Worm (Caenorhabditis elegans) whole organism, mixed stage, embryonic: ENCODE results near the gene H06I04.6.

ENCODE experiments used
- nhr-12 ChIP-seq: fragments of 150-350 bp; optimal IDR thresholded peaks from 2 replicates; lab custom pipeline; 2014; ENCODE audit warnings: missing biosample characterization, missing genetic modification characterization
- nhr-237 ChIP-seq: fragments of 150-350 bp; optimal IDR thresholded peaks from 2 replicates; lab custom pipeline; 2014; ENCODE audit warnings: missing biosample characterization, missing genetic modification characterization
- sptf-1 ChIP-seq: sonication (generic microtip); optimal IDR thresholded peaks from 2 replicates; lab custom pipeline; 2017; ENCODE audit warnings: mild to moderate bottlenecking, missing genetic modification characterization, moderate library complexity, missing compliant biosample characterization
- unc-120 ChIP-seq: sonication (generic microtip); optimal IDR thresholded peaks from 2 replicates; lab custom pipeline; 2017; ENCODE audit warnings: missing genetic modification characterization, missing compliant biosample characterization; ENCODE audit not compliant: poor library complexity, severe bottlenecking
- unc-39 ChIP-seq: fragments of 150-350 bp; optimal IDR thresholded peaks from 2 replicates; lab custom pipeline; 2014; ENCODE audit warnings: missing biosample characterization, missing genetic modification characterization

DNA sequence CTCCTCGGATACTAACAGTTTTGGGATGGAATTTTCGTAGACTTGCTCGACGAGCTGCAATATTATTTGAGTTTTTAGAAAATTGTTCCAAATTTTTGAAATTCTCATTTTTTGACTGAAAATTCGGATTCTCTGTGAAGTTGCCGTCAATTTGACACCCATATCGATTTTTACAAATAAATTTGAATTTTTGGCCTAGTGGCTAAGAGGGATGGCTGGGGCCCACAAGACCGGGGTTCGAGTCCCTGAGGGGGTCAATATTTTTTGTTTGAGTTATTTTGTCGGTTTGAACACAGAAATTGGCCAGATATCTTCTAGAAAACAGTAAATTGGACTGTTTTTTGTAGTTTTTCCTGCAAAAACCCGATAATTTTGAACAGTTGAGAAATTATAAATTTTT, 46.5 kb upstream of the H06I04.6 start:
- TF ChIP-seq nhr-237 (tag; lab: Kevin White, UChicago) (no peak), unc-120 (no peak), sptf-1 (tag; lab: Kevin White, UChicago) (no peak), nhr-12 (tag; lab: Kevin White, UChicago) (no peak), unc-39 (no peak)
